Worm (Caenorhabditis elegans) whole organism, L4/young adult: Measurements from ENCODE around the gene F25B5.3.

Source experiments
- W03F9.2 ChIP-seq: fragments of 150-350 bp; optimal IDR thresholded peaks from 2 replicates; lab custom pipeline; 2014; ENCODE audit warnings: missing biosample characterization, missing genetic modification characterization
- dao-5 ChIP-seq: sonication (generic microtip); optimal IDR thresholded peaks from 2 replicates; lab custom pipeline; 2016; ENCODE audit warnings: missing genotype, missing genetic modification characterization, moderate library complexity, missing compliant biosample characterization
- him-1 ChIP-seq: sonication (generic microtip); optimal IDR thresholded peaks from 2 replicates; lab custom pipeline; 2016; ENCODE audit warnings: missing genotype, missing genetic modification reagents, missing genetic modification characterization, missing compliant biosample characterization

- TF ChIP-seq dao-5 (tag; lab: Kevin White, UChicago): no peak
- TF ChIP-seq W03F9.2 (tag; lab: Kevin White, UChicago): no peak
- no peak for TF ChIP-seq him-1 (tag; lab: Kevin White, UChicago)
These were observed 19.0 kb downstream of the F25B5.3 start for ce11 chrIII:5967640-5968039.
